Worm (Caenorhabditis elegans) whole organism, L1 larva: ENCODE measurements around the gene C36C5.12.

Source experiments
- C34B4.2 ChIP-seq: sonication (generic microtip); optimal IDR thresholded peaks from 2 replicates; lab custom pipeline; 2017; ENCODE audit warnings: mild to moderate bottlenecking, missing genetic modification characterization, missing compliant biosample characterization
- efl-1 ChIP-seq, 4 experiments: fragments of 150-350 bp; optimal IDR thresholded peaks in 3 of 4; peaks in 1 of 4; 1 replicate in 1 of 4; 2 replicates in 3 of 4; lab custom pipeline; 2014; ENCODE audit warnings: missing biosample characterization in 2 of 4, missing genetic modification characterization in 2 of 4, missing genetic modification reagents in 2 of 4
- egl-27 ChIP-seq, 2 experiments: fragments of 150-350 bp in 1 of 2; sonication (generic microtip); optimal IDR thresholded peaks; 3 replicates each; lab custom pipeline; 2017 to 2018; ENCODE audit warnings: missing biosample characterization in 2 of 2, missing genetic modification characterization in 2 of 2, missing genetic modification reagents in 2 of 2
- nhr-237 ChIP-seq: fragments of 150-350 bp; optimal IDR thresholded peaks from 2 replicates; lab custom pipeline; 2014; ENCODE audit warnings: missing biosample characterization, missing genetic modification characterization
- nhr-28 ChIP-seq: fragments of 150-350 bp; optimal IDR thresholded peaks from 2 replicates; lab custom pipeline; 2014; ENCODE audit warnings: missing biosample characterization, missing genetic modification characterization
- ztf-11 ChIP-seq, 2 experiments: sonication (generic microtip); optimal IDR thresholded peaks; 2 replicates each; lab custom pipeline; 2016 to 2017; ENCODE audit warnings: missing genetic modification characterization in 2 of 2, missing biosample characterization in 1 of 2, missing compliant biosample characterization in 1 of 2

ce11 chrV:3200323-3200722 lies 41.2 kb upstream of the C36C5.12 start, which contains the start of gene K08D9.4:
- TF ChIP-seq nhr-237 (tag; lab: Kevin White, UChicago) = no peak
- TF ChIP-seq ztf-11 (tag; optimal IDR thresholded peaks at IDR 0.05; lab: Kevin White, UChicago) = no peak
- TF ChIP-seq efl-1 (optimal IDR thresholded peaks at IDR 0.05; lab: Kevin White, UChicago) = no peak
- no peak for TF ChIP-seq efl-1 (GFP tag; optimal IDR thresholded peaks at IDR 0.05 in 1 of 2; lab: Kevin White, UChicago)
- no peak for TF ChIP-seq egl-27 (tag; optimal IDR thresholded peaks at IDR 0.05; lab: Kevin White, UChicago)
- no peak for TF ChIP-seq nhr-28 (tag; lab: Kevin White, UChicago)
- no peak for TF ChIP-seq C34B4.2 (tag; lab: Kevin White, UChicago)
